Worm (Caenorhabditis elegans): ENCODE results near the gene fbxa-25.
A peak's percentile ranks its signal among the peaks of the same experiment; 100 is the strongest.

Gene fbxa-25

DNA sequence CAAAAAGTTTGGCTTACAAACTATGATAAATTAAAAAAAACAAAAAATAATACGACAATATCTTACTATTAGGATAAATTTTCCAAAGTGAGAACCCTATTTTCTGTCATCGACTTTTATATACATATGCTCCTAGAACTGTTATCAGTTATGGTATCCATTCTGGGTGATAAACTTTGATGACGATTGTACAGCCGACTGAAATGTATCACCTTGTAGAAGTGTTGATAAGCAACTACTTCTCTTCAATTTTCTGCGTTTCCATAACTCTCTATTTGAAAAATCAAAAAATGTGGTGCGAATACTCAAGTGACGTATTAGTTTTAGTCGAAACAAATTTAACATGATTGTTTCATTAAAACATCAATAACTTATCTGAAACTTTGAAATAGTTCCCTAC lies 40.7 kb upstream of the fbxa-25 start (continued):
- no peak for TF ChIP-seq F49E8.2 (tag; optimal IDR thresholded peaks at IDR 0.05; ENCODE audit: borderline replicate concordance)
- TF ChIP-seq cey-2 (tag; optimal IDR thresholded peaks at IDR 0.05; ENCODE audit: borderline replicate concordance, insufficient read depth), result no peak
- TF ChIP-seq nhr-28 (tag; optimal IDR thresholded peaks at IDR 0.05), result peak; percentile 83
- no peak for TF ChIP-seq lin-29 (GFP tag; IDR thresholded peaks at IDR 0.05)
- no peak for TF ChIP-seq egl-43 (GFP tag; IDR thresholded peaks at IDR 0.05)
- TF ChIP-seq aly-2 (tag; optimal IDR thresholded peaks at IDR 0.05), result no peak
- no peak for TF ChIP-seq mes-2 (tag; optimal IDR thresholded peaks at IDR 0.05; ENCODE audit: poor library complexity, severe bottlenecking)
- TF ChIP-seq nhr-41 (GFP tag; IDR thresholded peaks at IDR 0.05), result no peak
- no peak for TF ChIP-seq vab-7 (GFP tag; IDR thresholded peaks at IDR 0.05)
- TF ChIP-seq hlh-11 (tag; optimal IDR thresholded peaks at IDR 0.05), result peak; percentile 59

DNA sequence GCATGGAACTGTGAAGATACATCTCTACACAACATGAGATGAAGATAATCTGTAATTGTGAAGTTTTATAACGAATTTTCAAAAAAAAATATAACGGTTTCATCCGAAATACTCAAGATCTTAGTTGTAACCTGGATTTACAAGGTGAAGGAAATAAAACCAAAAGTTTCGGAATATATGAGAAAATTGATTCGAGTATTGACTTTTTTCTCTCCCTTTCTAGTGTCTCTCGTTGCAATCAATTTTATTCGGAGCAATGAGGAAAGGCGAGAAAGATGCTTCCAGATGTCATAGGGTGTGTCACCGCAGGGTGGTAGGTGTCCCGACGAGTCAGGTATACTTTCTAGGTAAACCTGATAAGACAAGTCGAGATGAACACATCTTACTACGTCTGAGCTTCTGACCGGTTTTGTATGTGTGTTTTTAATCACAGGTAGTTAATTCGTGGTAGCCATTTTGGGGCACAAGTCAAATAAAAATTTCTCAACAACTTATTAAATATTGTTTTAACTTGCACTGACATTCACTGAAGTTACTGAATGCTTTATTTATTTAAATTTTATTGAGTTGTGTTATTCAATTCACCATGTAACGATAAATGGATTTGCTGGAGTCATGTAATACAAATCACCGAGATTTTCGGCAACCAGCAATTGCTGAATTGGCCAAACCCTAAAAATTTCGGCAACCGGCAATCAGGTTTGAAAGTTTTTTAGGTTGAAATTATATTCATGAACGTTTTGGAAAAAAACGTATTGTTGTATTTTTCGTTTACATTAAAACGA lies 39.2 kb upstream of the fbxa-25 start, which contains the start of gene pals-20:
Gene pals-20 (minus strand): TSS at position 51 of the 785 bp plus-strand sequence.
- TF ChIP-seq hlh-30 (tag; optimal IDR thresholded peaks at IDR 0.05; ENCODE audit: insufficient read depth) (peak; percentile 26), daf-16 (GFP tag; optimal IDR thresholded peaks at IDR 0.05) (no peak), daf-16 (tag; optimal IDR thresholded peaks at IDR 0.05) (peak; percentile 59), dve-1 (tag; optimal IDR thresholded peaks at IDR 0.05; ENCODE audit: insufficient read depth) (peak; percentile 70), unc-62 (GFP tag; optimal IDR thresholded peaks at IDR 0.05 in 1 of 2) (peak in 1 of 2 experiments; percentile 82), unc-62 (tag; optimal IDR thresholded peaks at IDR 0.05) (no peak), dmd-6 (GFP tag; IDR thresholded peaks at IDR 0.05) (peak; percentile 34; the same call in 1 of the 2 replicates), nhr-28 (tag; optimal IDR thresholded peaks at IDR 0.05) (peak; percentile 23), ama-1 (optimal IDR thresholded peaks at IDR 0.05) (no peak), hlh-11 (tag; optimal IDR thresholded peaks at IDR 0.05) (peak; percentile 55), lir-3 (tag; optimal IDR thresholded peaks at IDR 0.05) (no peak), F49E8.2 (tag; optimal IDR thresholded peaks at IDR 0.05; ENCODE audit: borderline replicate concordance) (no peak), pqm-1 (tag; optimal IDR thresholded peaks at IDR 0.05) (peak; percentile 1)

DNA sequence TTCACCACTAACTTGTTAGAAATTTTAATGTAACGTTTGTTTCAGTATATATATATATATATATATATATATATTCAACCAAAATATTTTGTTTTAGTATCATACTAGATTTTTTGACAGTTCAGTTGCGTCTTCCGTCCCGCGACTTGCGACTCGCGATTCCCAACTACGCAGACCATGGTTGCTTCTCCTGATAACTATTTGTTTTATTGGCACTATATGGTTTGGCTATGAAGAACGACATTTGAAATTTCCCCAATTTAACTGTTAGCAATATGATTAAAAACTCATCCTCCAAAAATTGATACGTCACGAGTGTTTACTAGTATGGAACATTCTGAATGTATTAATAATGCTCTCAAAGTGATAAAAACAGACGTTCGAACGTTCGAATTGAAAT lies 35.4 kb upstream of the fbxa-25 start:
- TF ChIP-seq dmd-6 (GFP tag; IDR thresholded peaks at IDR 0.05) (peak; percentile 53), lin-38 (GFP tag; IDR thresholded peaks at IDR 0.05) (no peak), mdt-29 (GFP tag; IDR thresholded peaks at IDR 0.05) (no peak), lsy-2 (tag; optimal IDR thresholded peaks at IDR 0.05) (no peak), dmd-9 (GFP tag; IDR thresholded peaks at IDR 0.05) (no peak), cey-2 (tag; optimal IDR thresholded peaks at IDR 0.05; ENCODE audit: borderline replicate concordance, insufficient read depth) (no peak), Y48G9A.11 (GFP tag; IDR thresholded peaks at IDR 0.05) (no peak), nhr-11 (tag; optimal IDR thresholded peaks at IDR 0.05) (no peak), nhr-77 (tag; optimal IDR thresholded peaks at IDR 0.05) (no peak), skn-1 (tag; optimal IDR thresholded peaks at IDR 0.05) (no peak), egl-27 (tag; optimal IDR thresholded peaks at IDR 0.05) (no peak), aly-2 (tag; optimal IDR thresholded peaks at IDR 0.05) (no peak), nhr-48 (tag; optimal IDR thresholded peaks at IDR 0.05) (no peak), ama-1 (optimal IDR thresholded peaks at IDR 0.05) (no peak), fkh-10 (GFP tag; optimal IDR thresholded peaks at IDR 0.05) (no peak), nhr-41 (GFP tag; IDR thresholded peaks at IDR 0.05) (no peak), daf-8 (GFP tag; IDR thresholded peaks at IDR 0.05) (no peak), F37D6.2 (tag; optimal IDR thresholded peaks at IDR 0.05) (no peak), unc-130 (GFP tag; optimal IDR thresholded peaks at IDR 0.05) (no peak), pqm-1 (tag; optimal IDR thresholded peaks at IDR 0.05) (peak; percentile 54), hlh-11 (tag; optimal IDR thresholded peaks at IDR 0.05) (peak; percentile 22), zfp-2 (tag; optimal IDR thresholded peaks at IDR 0.05) (no peak), dpl-1 (GFP tag; optimal IDR thresholded peaks at IDR 0.05) (no peak), zip-2 (tag; optimal IDR thresholded peaks at IDR 0.05) (no peak), nhr-111 (GFP tag; optimal IDR thresholded peaks at IDR 0.05) (no peak), pha-4 (GFP tag; IDR thresholded peaks at IDR 0.05) (no peak), pha-4 (tag; optimal IDR thresholded peaks at IDR 0.05) (no peak), nhr-10 (tag; optimal IDR thresholded peaks at IDR 0.05) (no peak), zag-1 (tag; optimal IDR thresholded peaks at IDR 0.05) (no peak), daf-16 (GFP tag; optimal IDR thresholded peaks at IDR 0.05) (no peak), daf-16 (tag; optimal IDR thresholded peaks at IDR 0.05) (peak; percentile 39), D1046.2 (GFP tag; IDR thresholded peaks at IDR 0.05) (no peak), lim-7 (GFP tag; IDR thresholded peaks at IDR 0.05) (no peak), ces-1 (GFP tag; optimal IDR thresholded peaks at IDR 0.05) (no peak), ctbp-1 (GFP tag; IDR thresholded peaks at IDR 0.05) (no peak)
